Worm (Caenorhabditis elegans): ENCODE measurements around the gene subs-4.

Gene subs-4

DNA sequence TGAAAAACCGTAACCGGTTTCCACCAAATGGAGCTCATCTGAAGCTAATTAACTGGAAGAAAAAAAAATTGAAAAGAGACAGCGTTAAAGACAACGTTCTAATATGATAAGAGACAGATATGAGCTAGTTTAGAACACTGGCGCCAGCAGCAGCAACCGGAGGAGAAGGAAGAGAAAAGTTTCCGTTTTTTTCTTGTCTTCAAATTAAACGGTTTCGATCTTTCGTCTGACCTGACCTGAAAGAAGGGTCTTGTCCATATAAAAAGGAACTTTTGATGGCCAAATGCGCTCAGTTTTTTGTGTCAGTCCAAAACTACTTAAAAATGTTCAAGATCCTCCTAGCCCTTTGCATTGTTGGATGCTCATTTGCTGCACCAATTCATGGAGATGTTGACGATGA lies 15.6 kb upstream of the subs-4 start, which contains the start of gene T28D6.3 (continued):
- TF ChIP-seq zim-3 (tag; optimal IDR thresholded peaks at IDR 0.05) (no peak), let-607 (tag; optimal IDR thresholded peaks at IDR 0.05) (no peak), sdz-38 (tag; optimal IDR thresholded peaks at IDR 0.05) (no peak)

DNA sequence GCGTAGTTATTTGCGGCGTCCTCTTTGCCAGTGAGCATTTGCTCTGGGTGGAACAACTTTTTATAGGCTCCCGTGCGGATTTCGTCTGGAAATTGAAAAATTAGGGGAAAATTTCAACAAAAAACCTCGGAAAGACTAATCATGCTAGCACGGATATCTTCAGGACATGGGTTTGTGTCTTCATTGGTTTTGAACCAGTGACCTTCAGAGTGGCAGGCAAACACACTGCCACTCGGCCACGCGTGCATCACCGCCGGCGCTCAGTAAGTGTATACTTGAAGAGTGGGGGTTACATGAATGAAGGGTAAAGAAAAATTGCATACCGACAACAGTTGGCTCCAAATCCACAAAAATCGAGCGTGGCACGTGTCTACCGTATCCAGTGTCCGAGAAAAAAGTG lies 10.8 kb upstream of the subs-4 start:
- TF ChIP-seq snpc-3.4 (tag; optimal IDR thresholded peaks at IDR 0.05): peak; percentile 13
- peak; percentile 23 for TF ChIP-seq tlf-1 (GFP tag; optimal IDR thresholded peaks at IDR 0.05)
- peak; percentile 22 for TF ChIP-seq nhr-80 (tag; optimal IDR thresholded peaks at IDR 0.05)
- TF ChIP-seq nhr-179 (tag; optimal IDR thresholded peaks at IDR 0.05): no peak
- no peak for TF ChIP-seq ama-1 (optimal IDR thresholded peaks at IDR 0.05)
- peak; percentile 49 to 74 for TF ChIP-seq ama-1 (GFP tag; optimal IDR thresholded peaks at IDR 0.05)
- peak; percentile 21 for TF ChIP-seq unc-130 (GFP tag; optimal IDR thresholded peaks at IDR 0.05)
- no peak for TF ChIP-seq ztf-28 (GFP tag; IDR thresholded peaks at IDR 0.05)
- TF ChIP-seq zim-3 (tag; optimal IDR thresholded peaks at IDR 0.05): peak; percentile 67
- no peak for TF ChIP-seq ets-4 (GFP tag; optimal IDR thresholded peaks at IDR 0.05)
- no peak for TF ChIP-seq K11D2.4 (GFP tag; IDR thresholded peaks at IDR 0.05)
- peak; percentile 43 for TF ChIP-seq F33H1.4 (GFP tag; IDR thresholded peaks at IDR 0.05)
- peak; percentile 24 for TF ChIP-seq mes-4 (tag; optimal IDR thresholded peaks at IDR 0.05)
- peak; percentile 4 for TF ChIP-seq ztf-3 (GFP tag; optimal IDR thresholded peaks at IDR 0.05)
- no peak for TF ChIP-seq atf-7 (tag; optimal IDR thresholded peaks at IDR 0.05)
- no peak for TF ChIP-seq sptf-2 (GFP tag; optimal IDR thresholded peaks at IDR 0.05)
- TF ChIP-seq F57C9.4 (tag; optimal IDR thresholded peaks at IDR 0.05): peak; percentile 27
- peak; percentile 58 for TF ChIP-seq ztf-26 (tag; optimal IDR thresholded peaks at IDR 0.05)
- TF ChIP-seq D2030.7 (GFP tag; IDR thresholded peaks at IDR 0.05): peak; percentile 51; the same call in 1 of the 2 replicates
- 0 out of 2 replicates have a peak, but pooled peaks have one; percentile 43 for TF ChIP-seq C06A6.2 (GFP tag; conservative IDR thresholded peaks at IDR 0.05)
- TF ChIP-seq B0336.3 (GFP tag; IDR thresholded peaks at IDR 0.05): peak; percentile 71; the same call in 1 of the 2 replicates
- peak; percentile 46 for TF ChIP-seq akir-1 (GFP tag; optimal IDR thresholded peaks at IDR 0.05)
- TF ChIP-seq B0261.1 (tag; optimal IDR thresholded peaks at IDR 0.05): peak; percentile 87
- TF ChIP-seq snpc-4 (GFP tag; optimal IDR thresholded peaks at IDR 0.05): peak; percentile 22
- TF ChIP-seq snpc-4 (tag; optimal IDR thresholded peaks at IDR 0.05): peak; percentile 23 to 80 (median 66)
- no peak for TF ChIP-seq madf-3 (GFP tag; IDR thresholded peaks at IDR 0.05)
- TF ChIP-seq K12H6.12 (tag; optimal IDR thresholded peaks at IDR 0.05): no peak
- no peak for TF ChIP-seq Y67H2A.10 (GFP tag; conservative IDR thresholded peaks at IDR 0.05)
- TF ChIP-seq lir-1 (GFP tag; conservative IDR thresholded peaks at IDR 0.05): 0 out of 2 replicates have a peak, but pooled peaks have one; percentile 22
- TF ChIP-seq Y53G8AR.9 (GFP tag; conservative IDR thresholded peaks at IDR 0.05): no peak
- TF ChIP-seq ceh-27 (GFP tag; optimal IDR thresholded peaks at IDR 0.05): peak; percentile 75
- TF ChIP-seq pha-4 (tag; optimal IDR thresholded peaks at IDR 0.05): no peak
- no peak for TF ChIP-seq hsf-1 (GFP tag; IDR thresholded peaks at IDR 0.05)
- peak; percentile 90 for TF ChIP-seq nfyb-1 (GFP tag; IDR thresholded peaks at IDR 0.05)
- TF ChIP-seq him-1 (tag; optimal IDR thresholded peaks at IDR 0.05): peak; percentile 77
- peak; percentile 61 for TF ChIP-seq lin-54 (GFP tag; optimal IDR thresholded peaks at IDR 0.05)
- no peak for TF ChIP-seq unc-62 (GFP tag; optimal IDR thresholded peaks at IDR 0.05)
- TF ChIP-seq dpff-1 (tag; optimal IDR thresholded peaks at IDR 0.05): no peak
- no peak for TF ChIP-seq bed-2 (GFP tag; IDR thresholded peaks at IDR 0.05)
- TF ChIP-seq aptf-2 (GFP tag; conservative IDR thresholded peaks at IDR 0.05): no peak
- peak; percentile 21 for TF ChIP-seq hlh-12 (tag; optimal IDR thresholded peaks at IDR 0.05)
- TF ChIP-seq Y79H2A.3 (GFP tag; conservative IDR thresholded peaks at IDR 0.05): no peak
- peak; percentile 76 for TF ChIP-seq dox-1 (GFP tag; IDR thresholded peaks at IDR 0.05)
- TF ChIP-seq chd-7 (tag; optimal IDR thresholded peaks at IDR 0.05): peak; percentile 80
- peak; percentile 58 for TF ChIP-seq zfh-2 (GFP tag; conservative IDR thresholded peaks at IDR 0.05)
- TF ChIP-seq snpc-1.1 (tag; optimal IDR thresholded peaks at IDR 0.05; ENCODE audit: insufficient read depth): peak; percentile 42
